Comparison of ENCODE assay signal across 3 worm cellular contexts in genomic region chrIV:795383-795872, ce11.
TF ChIP-seq lines count a peak whose summit lies in the region.

Gene skr-18 (minus strand): TSS chrIV:795433.

TF ChIP-seq in whole organism, L1 larva, 84 proteins besides CTCF, POLR2A, EP300 and RAD21:
- TF ChIP-seq fkh-4 (tag; optimal IDR thresholded peaks at IDR 0.05; lab: Kevin White, UChicago; ENCODE audit: borderline replicate concordance): no peak
- peak; percentile 58 for TF ChIP-seq F16B12.6 (tag; optimal IDR thresholded peaks at IDR 0.05; lab: Kevin White, UChicago)
- TF ChIP-seq efl-1 (optimal IDR thresholded peaks at IDR 0.05; lab: Kevin White, UChicago): peak; percentile 9 to 22
- peak in 1 of 2 experiments; percentile 26 for TF ChIP-seq efl-1 (GFP tag; optimal IDR thresholded peaks at IDR 0.05 in 1 of 2; lab: Kevin White, UChicago)
TF ChIP-seq in whole organism, L1 larva: peak in this region for 2.

TF ChIP-seq in whole organism, L4 larva, 104 proteins besides CTCF, POLR2A, EP300 and RAD21:
- TF ChIP-seq lin-38 (GFP tag; IDR thresholded peaks at IDR 0.05; lab: Robert Waterston, UW) (peak; percentile 65), F49E8.2 (tag; optimal IDR thresholded peaks at IDR 0.05; lab: Kevin White, UChicago; ENCODE audit: borderline replicate concordance) (no peak), arid-1 (GFP tag; conservative IDR thresholded peaks at IDR 0.05; lab: Robert Waterston, UW) (peak; percentile 47; the same call in 1 of the 2 replicates)

TF ChIP-seq in whole organism, young adult, 124 proteins besides CTCF, POLR2A, EP300 and RAD21 (continues in another document):
- TF ChIP-seq D2030.7 (GFP tag; IDR thresholded peaks at IDR 0.05; lab: Robert Waterston, UW): peak; percentile 28
- TF ChIP-seq ztf-18 (tag; optimal IDR thresholded peaks at IDR 0.05; lab: Kevin White, UChicago): no peak
- TF ChIP-seq snpc-3.4 (tag; optimal IDR thresholded peaks at IDR 0.05; lab: Kevin White, UChicago): no peak
- no peak for TF ChIP-seq F10E7.11 (tag; optimal IDR thresholded peaks at IDR 0.05; lab: Kevin White, UChicago)
- no peak for TF ChIP-seq cebp-1 (GFP tag; IDR thresholded peaks at IDR 0.05; lab: Robert Waterston, UW)
- TF ChIP-seq cebp-1 (tag; optimal IDR thresholded peaks at IDR 0.05; lab: Kevin White, UChicago): peak; percentile 12
- TF ChIP-seq hrde-1 (tag; optimal IDR thresholded peaks at IDR 0.05; lab: Kevin White, UChicago; ENCODE audit: borderline replicate concordance): no peak
- no peak for TF ChIP-seq mxl-1 (tag; optimal IDR thresholded peaks at IDR 0.05; lab: Kevin White, UChicago)
- no peak for TF ChIP-seq Y79H2A.3 (GFP tag; conservative IDR thresholded peaks at IDR 0.05; lab: Robert Waterston, UW)
- no peak for TF ChIP-seq lsy-27 (tag; optimal IDR thresholded peaks at IDR 0.05; lab: Kevin White, UChicago; ENCODE audit: borderline replicate concordance, insufficient read depth)
- TF ChIP-seq cebp-2 (GFP tag; IDR thresholded peaks at IDR 0.05; lab: Robert Waterston, UW): no peak
- TF ChIP-seq egl-18 (GFP tag; IDR thresholded peaks at IDR 0.05; lab: Robert Waterston, UW): no peak
- TF ChIP-seq nfyb-1 (GFP tag; IDR thresholded peaks at IDR 0.05; lab: Robert Waterston, UW): no peak
- no peak for TF ChIP-seq F52B5.7 (tag; optimal IDR thresholded peaks at IDR 0.05; lab: Kevin White, UChicago)
- no peak for TF ChIP-seq ztf-28 (GFP tag; IDR thresholded peaks at IDR 0.05; lab: Robert Waterston, UW)
- no peak for TF ChIP-seq zfh-2 (GFP tag; conservative IDR thresholded peaks at IDR 0.05; lab: Robert Waterston, UW)
- TF ChIP-seq F37B4.10 (GFP tag; IDR thresholded peaks at IDR 0.05; lab: Robert Waterston, UW): no peak
- TF ChIP-seq lsl-1 (GFP tag; optimal IDR thresholded peaks at IDR 0.05; lab: Kevin White, UChicago): peak; percentile 5
- TF ChIP-seq rec-8 (tag; optimal IDR thresholded peaks at IDR 0.05; lab: Kevin White, UChicago): no peak
- TF ChIP-seq bed-1 (GFP tag; IDR thresholded peaks at IDR 0.05; lab: Robert Waterston, UW): no peak
- TF ChIP-seq lin-26 (GFP tag; IDR thresholded peaks at IDR 0.05; lab: Robert Waterston, UW): no peak
- no peak for TF ChIP-seq aptf-2 (GFP tag; conservative IDR thresholded peaks at IDR 0.05; lab: Robert Waterston, UW)
- TF ChIP-seq F22D6.2 (tag; optimal IDR thresholded peaks at IDR 0.05; lab: Kevin White, UChicago): no peak
- TF ChIP-seq bed-2 (GFP tag; IDR thresholded peaks at IDR 0.05; lab: Robert Waterston, UW): no peak
- TF ChIP-seq madf-10 (tag; optimal IDR thresholded peaks at IDR 0.05; lab: Kevin White, UChicago): no peak
- no peak for TF ChIP-seq xnd-1 (tag; optimal IDR thresholded peaks at IDR 0.05; lab: Kevin White, UChicago)
- no peak for TF ChIP-seq chd-7 (tag; optimal IDR thresholded peaks at IDR 0.05; lab: Kevin White, UChicago)
- TF ChIP-seq ZK185.1 (tag; optimal IDR thresholded peaks at IDR 0.05; lab: Kevin White, UChicago; ENCODE audit: poor library complexity, severe bottlenecking): no peak
- TF ChIP-seq fkh-3 (tag; optimal IDR thresholded peaks at IDR 0.05; lab: Kevin White, UChicago): no peak
- no peak for TF ChIP-seq lag-1 (GFP tag; IDR thresholded peaks at IDR 0.05; lab: Robert Waterston, UW)
- TF ChIP-seq ceh-40 (GFP tag; IDR thresholded peaks at IDR 0.05; lab: Robert Waterston, UW): no peak
- no peak for TF ChIP-seq snpc-4 (GFP tag; optimal IDR thresholded peaks at IDR 0.05; lab: Kevin White, UChicago)
- TF ChIP-seq snpc-4 (tag; optimal IDR thresholded peaks at IDR 0.05; lab: Kevin White, UChicago): peak in 1 of 4 experiments; percentile 22
- TF ChIP-seq madf-6 (GFP tag; IDR thresholded peaks at IDR 0.05; lab: Robert Waterston, UW): peak; percentile 65
- peak; percentile 44 for TF ChIP-seq ceh-100 (GFP tag; IDR thresholded peaks at IDR 0.05; lab: Robert Waterston, UW)
- no peak for TF ChIP-seq B0035.1 (tag; optimal IDR thresholded peaks at IDR 0.05; lab: Kevin White, UChicago)
- TF ChIP-seq B0261.1 (tag; optimal IDR thresholded peaks at IDR 0.05; lab: Kevin White, UChicago): no peak
- no peak for TF ChIP-seq Y56A3A.18 (GFP tag; IDR thresholded peaks at IDR 0.05; lab: Robert Waterston, UW)
- no peak for TF ChIP-seq ekl-4 (GFP tag; IDR thresholded peaks at IDR 0.05; lab: Robert Waterston, UW)
- TF ChIP-seq rpc-1 (optimal IDR thresholded peaks at IDR 0.05; lab: Kevin White, UChicago): no peak
- no peak for TF ChIP-seq rpc-1 (tag; optimal IDR thresholded peaks at IDR 0.05; lab: Kevin White, UChicago)
- no peak for TF ChIP-seq hmg-20 (GFP tag; IDR thresholded peaks at IDR 0.05; lab: Robert Waterston, UW)
- TF ChIP-seq attf-3 (GFP tag; conservative IDR thresholded peaks at IDR 0.05; lab: Robert Waterston, UW): no peak
- TF ChIP-seq hsf-1 (GFP tag; IDR thresholded peaks at IDR 0.05; lab: Robert Waterston, UW): no peak
- TF ChIP-seq dpl-1 (GFP tag; optimal IDR thresholded peaks at IDR 0.05; lab: Kevin White, UChicago): no peak
- TF ChIP-seq K12H6.12 (tag; optimal IDR thresholded peaks at IDR 0.05; lab: Kevin White, UChicago): no peak
- peak; percentile 55 for TF ChIP-seq F49E8.2 (tag; optimal IDR thresholded peaks at IDR 0.05; lab: Kevin White, UChicago; ENCODE audit: insufficient read depth)
- no peak for TF ChIP-seq T07F8.4 (tag; optimal IDR thresholded peaks at IDR 0.05; lab: Kevin White, UChicago)
- no peak for TF ChIP-seq let-526 (GFP tag; IDR thresholded peaks at IDR 0.05; lab: Robert Waterston, UW)
- peak; percentile 2 for TF ChIP-seq lin-54 (GFP tag; optimal IDR thresholded peaks at IDR 0.05; lab: Kevin White, UChicago)
- no peak for TF ChIP-seq ama-1 (optimal IDR thresholded peaks at IDR 0.05; lab: Kevin White, UChicago)
- TF ChIP-seq ama-1 (GFP tag; optimal IDR thresholded peaks at IDR 0.05; lab: Kevin White, UChicago): no peak
- no peak for TF ChIP-seq ztf-26 (tag; optimal IDR thresholded peaks at IDR 0.05; lab: Kevin White, UChicago)
- TF ChIP-seq lir-1 (GFP tag; conservative IDR thresholded peaks at IDR 0.05; lab: Robert Waterston, UW): no peak
- TF ChIP-seq pha-4 (tag; optimal IDR thresholded peaks at IDR 0.05; lab: Kevin White, UChicago): no peak
- TF ChIP-seq nhr-27 (tag; optimal IDR thresholded peaks at IDR 0.05; lab: Kevin White, UChicago): no peak
- no peak for TF ChIP-seq sea-2 (GFP tag; IDR thresholded peaks at IDR 0.05; lab: Robert Waterston, UW)
- no peak for TF ChIP-seq efl-1 (GFP tag; optimal IDR thresholded peaks at IDR 0.05; lab: Kevin White, UChicago)
- TF ChIP-seq ets-4 (GFP tag; optimal IDR thresholded peaks at IDR 0.05; lab: Kevin White, UChicago): no peak
- TF ChIP-seq atf-7 (tag; optimal IDR thresholded peaks at IDR 0.05; lab: Kevin White, UChicago): no peak
- no peak for TF ChIP-seq gei-17 (GFP tag; optimal IDR thresholded peaks at IDR 0.05; lab: Kevin White, UChicago)
- TF ChIP-seq mcd-1 (GFP tag; IDR thresholded peaks at IDR 0.05; lab: Robert Waterston, UW): peak; percentile 55; the same call in 1 of the 2 replicates
- no peak for TF ChIP-seq nfya-1 (tag; optimal IDR thresholded peaks at IDR 0.05; lab: Kevin White, UChicago; ENCODE audit: borderline replicate concordance, insufficient read depth)
- TF ChIP-seq rcor-1 (GFP tag; IDR thresholded peaks at IDR 0.05; lab: Robert Waterston, UW): no peak
- TF ChIP-seq K11D2.4 (GFP tag; IDR thresholded peaks at IDR 0.05; lab: Robert Waterston, UW): no peak
- TF ChIP-seq C17E4.6 (GFP tag; IDR thresholded peaks at IDR 0.05; lab: Robert Waterston, UW): no peak
- no peak for TF ChIP-seq tlf-1 (GFP tag; optimal IDR thresholded peaks at IDR 0.05; lab: Kevin White, UChicago)
- TF ChIP-seq T26A5.8 (tag; optimal IDR thresholded peaks at IDR 0.05; lab: Kevin White, UChicago): no peak
- no peak for TF ChIP-seq akir-1 (GFP tag; optimal IDR thresholded peaks at IDR 0.05; lab: Kevin White, UChicago)
- TF ChIP-seq tbx-9 (tag; optimal IDR thresholded peaks at IDR 0.05; lab: Kevin White, UChicago; ENCODE audit: borderline replicate concordance): no peak
- TF ChIP-seq snpc-1.3 (tag; optimal IDR thresholded peaks at IDR 0.05; lab: Kevin White, UChicago; ENCODE audit: insufficient read depth): peak; percentile 63
- no peak for TF ChIP-seq nhr-120 (GFP tag; IDR thresholded peaks at IDR 0.05; lab: Robert Waterston, UW)
- no peak for TF ChIP-seq sdz-38 (tag; optimal IDR thresholded peaks at IDR 0.05; lab: Kevin White, UChicago)
- no peak for TF ChIP-seq nfya-2 (GFP tag; IDR thresholded peaks at IDR 0.05; lab: Robert Waterston, UW)
- no peak for TF ChIP-seq Y53F4B.3 (GFP tag; IDR thresholded peaks at IDR 0.05; lab: Robert Waterston, UW)
- no peak for TF ChIP-seq nhr-80 (tag; optimal IDR thresholded peaks at IDR 0.05; lab: Kevin White, UChicago)
- TF ChIP-seq C06A6.2 (GFP tag; conservative IDR thresholded peaks at IDR 0.05; lab: Robert Waterston, UW): no peak
- no peak for TF ChIP-seq F39B2.1 (GFP tag; IDR thresholded peaks at IDR 0.05; lab: Robert Waterston, UW)
- TF ChIP-seq let-607 (tag; optimal IDR thresholded peaks at IDR 0.05; lab: Kevin White, UChicago): no peak
- no peak for TF ChIP-seq tbp1 (GFP tag; optimal IDR thresholded peaks at IDR 0.05; lab: Kevin White, UChicago)
- TF ChIP-seq athp-1 (tag; optimal IDR thresholded peaks at IDR 0.05; lab: Kevin White, UChicago): no peak
- TF ChIP-seq hlh-26 (GFP tag; conservative IDR thresholded peaks at IDR 0.05; lab: Robert Waterston, UW): no peak
- TF ChIP-seq madf-3 (GFP tag; IDR thresholded peaks at IDR 0.05; lab: Robert Waterston, UW): no peak
- no peak for TF ChIP-seq unc-130 (GFP tag; optimal IDR thresholded peaks at IDR 0.05; lab: Kevin White, UChicago)
- TF ChIP-seq hlh-12 (tag; optimal IDR thresholded peaks at IDR 0.05; lab: Kevin White, UChicago): no peak
- peak; percentile 44 for TF ChIP-seq snpc-1.1 (tag; optimal IDR thresholded peaks at IDR 0.05; lab: Kevin White, UChicago; ENCODE audit: insufficient read depth)
- TF ChIP-seq B0336.3 (GFP tag; IDR thresholded peaks at IDR 0.05; lab: Robert Waterston, UW): no peak
- TF ChIP-seq nhr-179 (tag; optimal IDR thresholded peaks at IDR 0.05; lab: Kevin White, UChicago): no peak
